Worm (Caenorhabditis elegans): ENCODE results near the gene epic-1.

Gene epic-1

ce11 chrIV:17448319-17448718, 23.4 kb downstream of the epic-1 start:
- TF ChIP-seq bed-3 (GFP tag; optimal IDR thresholded peaks at IDR 0.05): no peak
- TF ChIP-seq unc-62 (GFP tag; optimal IDR thresholded peaks at IDR 0.05): no peak

ce11 chrIV:17442503-17442902, 29.2 kb downstream of the epic-1 start, which contains the start of gene F11E6.11:
F11E6.11 (plus strand) TSS chrIV:17442827.
- TF ChIP-seq pha-4 (tag; optimal IDR thresholded peaks at IDR 0.05) (no peak), mls-2 (tag; optimal IDR thresholded peaks at IDR 0.05) (no peak), ceh-39 (tag; optimal IDR thresholded peaks at IDR 0.05) (no peak), bed-3 (GFP tag; optimal IDR thresholded peaks at IDR 0.05) (no peak), ceh-43 (GFP tag; optimal IDR thresholded peaks at IDR 0.05) (no peak), unc-62 (GFP tag; optimal IDR thresholded peaks at IDR 0.05) (no peak)

- TF ChIP-seq unc-39 (tag; optimal IDR thresholded peaks at IDR 0.05): no peak
- no peak for TF ChIP-seq snpc-4 (tag; optimal IDR thresholded peaks at IDR 0.05)
- no peak for TF ChIP-seq bed-3 (GFP tag; optimal IDR thresholded peaks at IDR 0.05)
- no peak for TF ChIP-seq lin-32 (GFP tag; optimal IDR thresholded peaks at IDR 0.05)
- no peak for TF ChIP-seq ceh-43 (GFP tag; optimal IDR thresholded peaks at IDR 0.05)
- no peak for TF ChIP-seq sem-2 (GFP tag; optimal IDR thresholded peaks at IDR 0.05)
- no peak for TF ChIP-seq mep-1 (tag; optimal IDR thresholded peaks at IDR 0.05)
- TF ChIP-seq nhr-12 (tag; optimal IDR thresholded peaks at IDR 0.05): no peak
- TF ChIP-seq elt-1 (tag; optimal IDR thresholded peaks at IDR 0.05; ENCODE audit: borderline replicate concordance, insufficient read depth): no peak
- TF ChIP-seq unc-120 (tag; optimal IDR thresholded peaks at IDR 0.05; ENCODE audit: poor library complexity, severe bottlenecking): no peak
- TF ChIP-seq ham-2 (GFP tag; optimal IDR thresholded peaks at IDR 0.05): no peak
- TF ChIP-seq nhr-237 (tag; optimal IDR thresholded peaks at IDR 0.05): no peak
- no peak for TF ChIP-seq blmp-1 (tag; optimal IDR thresholded peaks at IDR 0.05)
- no peak for TF ChIP-seq zip-8 (tag; optimal IDR thresholded peaks at IDR 0.05)
These were observed 30.5 kb downstream of the epic-1 start for ce11 chrIV:17441260-17441659.

ce11 chrIV:17440417-17440816, 31.3 kb downstream of the epic-1 start, which contains the start of gene F08A7.1:
F08A7.1 (plus strand) TSS chrIV:17440607.
- no peak for TF ChIP-seq snpc-4 (tag; optimal IDR thresholded peaks at IDR 0.05)
- TF ChIP-seq nhr-28 (tag; optimal IDR thresholded peaks at IDR 0.05): no peak
- TF ChIP-seq ham-2 (GFP tag; optimal IDR thresholded peaks at IDR 0.05): no peak
- TF ChIP-seq mep-1 (tag; optimal IDR thresholded peaks at IDR 0.05): no peak
- TF ChIP-seq pha-4 (tag; optimal IDR thresholded peaks at IDR 0.05): no peak
- no peak for TF ChIP-seq nhr-12 (tag; optimal IDR thresholded peaks at IDR 0.05)
- TF ChIP-seq lin-13 (tag; optimal IDR thresholded peaks at IDR 0.05): no peak
- TF ChIP-seq M03D4.4 (tag; optimal IDR thresholded peaks at IDR 0.05): no peak
- no peak for TF ChIP-seq lsy-2 (tag; optimal IDR thresholded peaks at IDR 0.05)
- TF ChIP-seq blmp-1 (tag; optimal IDR thresholded peaks at IDR 0.05): no peak
- no peak for TF ChIP-seq ceh-43 (GFP tag; optimal IDR thresholded peaks at IDR 0.05)
- TF ChIP-seq elt-3 (tag; optimal IDR thresholded peaks at IDR 0.05): no peak
- TF ChIP-seq mab-5 (tag; optimal IDR thresholded peaks at IDR 0.05): no peak
- no peak for TF ChIP-seq nhr-76 (tag; optimal IDR thresholded peaks at IDR 0.05)
- TF ChIP-seq sptf-1 (tag; optimal IDR thresholded peaks at IDR 0.05): no peak
- no peak for TF ChIP-seq ztf-11 (tag; optimal IDR thresholded peaks at IDR 0.05)
- no peak for TF ChIP-seq drap-1 (GFP tag; optimal IDR thresholded peaks at IDR 0.05)
- no peak for TF ChIP-seq elt-1 (tag; optimal IDR thresholded peaks at IDR 0.05; ENCODE audit: borderline replicate concordance, insufficient read depth)

ce11 chrIV:17440001-17440400, 31.7 kb downstream of the epic-1 start, which contains the start of gene C06A12.19:
C06A12.19 (minus strand) TSS chrIV:17440101.
- TF ChIP-seq unc-62 (GFP tag; optimal IDR thresholded peaks at IDR 0.05) (no peak), nhr-237 (tag; optimal IDR thresholded peaks at IDR 0.05) (no peak), drap-1 (GFP tag; optimal IDR thresholded peaks at IDR 0.05) (no peak), lsy-2 (tag; optimal IDR thresholded peaks at IDR 0.05) (no peak), ceh-83 (GFP tag; optimal IDR thresholded peaks at IDR 0.05) (no peak), cnd-1 (tag; optimal IDR thresholded peaks at IDR 0.05) (no peak), ces-1 (GFP tag; optimal IDR thresholded peaks at IDR 0.05) (no peak), elt-3 (tag; optimal IDR thresholded peaks at IDR 0.05) (no peak), mls-2 (tag; optimal IDR thresholded peaks at IDR 0.05) (no peak), unc-120 (tag; optimal IDR thresholded peaks at IDR 0.05; ENCODE audit: poor library complexity, severe bottlenecking) (no peak), ceh-39 (tag; optimal IDR thresholded peaks at IDR 0.05) (no peak), nhr-2 (tag; optimal IDR thresholded peaks at IDR 0.05) (no peak), tbx-8 (GFP tag; optimal IDR thresholded peaks at IDR 0.05) (no peak), pha-4 (tag; optimal IDR thresholded peaks at IDR 0.05) (no peak), zip-8 (tag; optimal IDR thresholded peaks at IDR 0.05) (no peak), ham-2 (GFP tag; optimal IDR thresholded peaks at IDR 0.05) (no peak), elt-1 (tag; optimal IDR thresholded peaks at IDR 0.05; ENCODE audit: borderline replicate concordance, insufficient read depth) (no peak), nhr-28 (tag; optimal IDR thresholded peaks at IDR 0.05) (no peak), snpc-4 (tag; optimal IDR thresholded peaks at IDR 0.05) (no peak)

Data from whole organism, mixed stage, embryonic.